Worm (Caenorhabditis elegans) whole organism, late embryonic: ENCODE measurements around the gene pax-1.

Experiments used
- ama-1 ChIP-seq: fragments of 150-350 bp; optimal IDR thresholded peaks from 2 replicates; lab custom pipeline; 2014
- fax-1 ChIP-seq: sonication (generic microtip); optimal IDR thresholded peaks from 2 replicates; lab custom pipeline; 2016; ENCODE audit warnings: missing genotype, missing genetic modification characterization, missing compliant biosample characterization
- nfya-1 ChIP-seq: sonication (generic microtip); optimal IDR thresholded peaks from 2 replicates; lab custom pipeline; 2017; ENCODE audit warnings: missing genetic modification characterization, mild to moderate bottlenecking, missing compliant biosample characterization, antibody characterized with exemption, moderate library complexity

DNA sequence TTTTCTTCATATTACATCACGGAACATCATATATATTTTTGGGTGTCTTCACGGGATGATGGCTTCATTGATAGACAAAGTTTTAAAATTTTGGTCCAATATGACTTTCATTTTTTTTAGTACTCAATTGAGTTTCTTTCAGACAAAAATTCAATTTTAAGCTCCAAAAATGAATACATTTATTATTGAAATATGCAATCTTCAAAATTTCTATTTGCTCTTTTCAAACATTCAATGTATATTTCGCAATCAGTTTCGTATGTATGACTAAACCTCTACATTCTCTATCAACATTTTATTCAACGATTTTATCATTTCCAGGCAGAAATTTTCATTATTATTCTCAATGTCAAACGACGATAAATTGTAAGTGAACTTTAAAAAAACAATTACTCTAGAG lies 41.4 kb upstream of the pax-1 start, which contains the start of gene srp-8:
- TF ChIP-seq ama-1 (lab: Kevin White, UChicago), result no peak
- no peak for TF ChIP-seq nfya-1 (tag; lab: Kevin White, UChicago)
- no peak for TF ChIP-seq fax-1 (tag; lab: Kevin White, UChicago)
